Worm (Caenorhabditis elegans): Measurements from ENCODE around the gene C45G9.15.

- TF ChIP-seq elt-2 (tag; optimal IDR thresholded peaks at IDR 0.05) (no peak), ceh-45 (GFP tag; IDR thresholded peaks at IDR 0.05) (no peak)
Measured at ce11 chrIII:5023642-5024041, 28.2 kb downstream of the C45G9.15 start.

Measured in whole organism, late embryonic.